Worm (Caenorhabditis elegans): ENCODE data around the gene dpy-8.

- TF ChIP-seq blmp-1 (tag; optimal IDR thresholded peaks at IDR 0.05), result no peak
- no peak for TF ChIP-seq ceh-83 (GFP tag; optimal IDR thresholded peaks at IDR 0.05)
- TF ChIP-seq snpc-4 (tag; optimal IDR thresholded peaks at IDR 0.05), result no peak
- TF ChIP-seq lsy-2 (tag; optimal IDR thresholded peaks at IDR 0.05), result no peak
- TF ChIP-seq ces-1 (GFP tag; optimal IDR thresholded peaks at IDR 0.05), result no peak
- TF ChIP-seq nhr-237 (tag; optimal IDR thresholded peaks at IDR 0.05), result no peak
- TF ChIP-seq nhr-76 (tag; optimal IDR thresholded peaks at IDR 0.05), result no peak
- TF ChIP-seq elt-1 (tag; optimal IDR thresholded peaks at IDR 0.05; ENCODE audit: borderline replicate concordance, insufficient read depth), result no peak
- TF ChIP-seq cnd-1 (tag; optimal IDR thresholded peaks at IDR 0.05), result no peak
- TF ChIP-seq unc-39 (tag; optimal IDR thresholded peaks at IDR 0.05), result no peak
- TF ChIP-seq nhr-12 (tag; optimal IDR thresholded peaks at IDR 0.05), result no peak
- TF ChIP-seq lin-13 (tag; optimal IDR thresholded peaks at IDR 0.05), result no peak
- TF ChIP-seq mls-2 (tag; optimal IDR thresholded peaks at IDR 0.05), result no peak
- TF ChIP-seq pha-4 (tag; optimal IDR thresholded peaks at IDR 0.05), result no peak
These were observed 27.9 kb downstream of the dpy-8 start for ce11 chrX:5122369-5122768.
